Worm (Caenorhabditis elegans) whole organism, late embryonic: Measurements from ENCODE around the gene aakg-2.

Source experiments
- C08G9.2 ChIP-seq: sonication (generic microtip); optimal IDR thresholded peaks from 2 replicates; lab custom pipeline; 2016; ENCODE audit warnings: mild to moderate bottlenecking, missing genetic modification characterization, moderate library complexity, missing compliant biosample characterization
- C38D4.7 ChIP-seq: fragments of 200-800 bp; sonication (Bioruptor generic); optimal IDR thresholded peaks from 2 replicates; lab custom pipeline; 2018; ENCODE audit warnings: mild to moderate bottlenecking, missing genetic modification characterization, moderate library complexity, missing compliant biosample characterization
- F13H6.1 ChIP-seq: sonication (generic microtip); optimal IDR thresholded peaks from 2 replicates; lab custom pipeline; 2016; ENCODE audit warnings: missing genetic modification characterization, missing compliant biosample characterization
- T23F11.4 ChIP-seq: fragments of 200-800 bp; sonication (Bioruptor generic); optimal IDR thresholded peaks from 2 replicates; lab custom pipeline; 2018; ENCODE audit warnings: mild to moderate bottlenecking, missing genetic modification characterization, missing compliant biosample characterization
- ahr-1 ChIP-seq: sonication (generic microtip); optimal IDR thresholded peaks from 2 replicates; lab custom pipeline; 2016; ENCODE audit warnings: missing genetic modification characterization, missing compliant biosample characterization
- ama-1 ChIP-seq: fragments of 150-350 bp; optimal IDR thresholded peaks from 2 replicates; lab custom pipeline; 2014
- ceh-14 ChIP-seq: sonication (generic microtip); optimal IDR thresholded peaks from 2 replicates; lab custom pipeline; 2016; ENCODE audit warnings: missing genotype, missing genetic modification characterization, missing compliant biosample characterization
- ceh-18 ChIP-seq: sonication (generic microtip); optimal IDR thresholded peaks from 2 replicates; lab custom pipeline; 2016; ENCODE audit warnings: missing genetic modification characterization, missing compliant biosample characterization
- ceh-19 ChIP-seq: fragments of 200-800 bp; sonication (Bioruptor generic); optimal IDR thresholded peaks from 2 replicates; lab custom pipeline; 2018; ENCODE audit warnings: mild to moderate bottlenecking, missing genetic modification characterization, missing compliant biosample characterization
- ceh-2 ChIP-seq: sonication (generic microtip); optimal IDR thresholded peaks from 2 replicates; lab custom pipeline; 2016; ENCODE audit warnings: missing genotype, missing genetic modification characterization, missing compliant biosample characterization
- ceh-22 ChIP-seq: sonication (generic microtip); optimal IDR thresholded peaks from 2 replicates; lab custom pipeline; 2017; ENCODE audit warnings: missing biosample characterization, missing genetic modification characterization
- ceh-30 ChIP-seq: fragments of 150-350 bp; optimal IDR thresholded peaks from 2 replicates; lab custom pipeline; 2014; ENCODE audit warnings: missing biosample characterization, missing genetic modification characterization
- ceh-31 ChIP-seq: sonication (generic microtip); optimal IDR thresholded peaks from 2 replicates; lab custom pipeline; 2016; ENCODE audit warnings: missing genetic modification characterization, missing compliant biosample characterization
- ceh-6 ChIP-seq: fragments of 200-800 bp; sonication (Bioruptor generic); optimal IDR thresholded peaks from 2 replicates; lab custom pipeline; 2018; ENCODE audit warnings: mild to moderate bottlenecking, missing genetic modification characterization, missing compliant biosample characterization
- che-1 ChIP-seq: sonication (generic microtip); optimal IDR thresholded peaks from 2 replicates; lab custom pipeline; 2016; ENCODE audit warnings: mild to moderate bottlenecking, missing genetic modification characterization, missing compliant biosample characterization
- dmd-4 ChIP-seq: sonication (generic microtip); optimal IDR thresholded peaks from 2 replicates; lab custom pipeline; 2016; ENCODE audit warnings: borderline replicate concordance, missing genetic modification characterization, missing compliant biosample characterization
- elt-2 ChIP-seq: sonication (generic microtip); optimal IDR thresholded peaks from 2 replicates; lab custom pipeline; 2016; ENCODE audit warnings: missing genetic modification reagents, missing genetic modification characterization, missing compliant biosample characterization
- eyg-1 ChIP-seq: sonication (generic microtip); optimal IDR thresholded peaks from 2 replicates; lab custom pipeline; 2016; ENCODE audit warnings: missing genotype, missing genetic modification characterization, missing compliant biosample characterization
- fkh-10 ChIP-seq: fragments of 150-350 bp; optimal IDR thresholded peaks from 2 replicates; lab custom pipeline; 2014; ENCODE audit warnings: missing biosample characterization, missing genetic modification reagents, missing genetic modification characterization
- gmeb-2 ChIP-seq: sonication (generic microtip); optimal IDR thresholded peaks from 2 replicates; lab custom pipeline; 2016; ENCODE audit warnings: missing genetic modification characterization, inconsistent platforms, missing compliant biosample characterization
- hlh-15 ChIP-seq: sonication (generic microtip); optimal IDR thresholded peaks from 2 replicates; lab custom pipeline; 2016; ENCODE audit warnings: missing genetic modification characterization, missing compliant biosample characterization
- hlh-30 ChIP-seq: sonication (generic microtip); optimal IDR thresholded peaks from 2 replicates; lab custom pipeline; 2017; ENCODE audit warnings: antibody characterized with exemption, missing genetic modification characterization, missing compliant biosample characterization; ENCODE audit not compliant: insufficient read depth
- lim-6 ChIP-seq: sonication (generic microtip); optimal IDR thresholded peaks from 2 replicates; lab custom pipeline; 2016; ENCODE audit warnings: missing genetic modification characterization, missing compliant biosample characterization
- mec-3 ChIP-seq: sonication (generic microtip); optimal IDR thresholded peaks from 2 replicates; lab custom pipeline; 2016; ENCODE audit warnings: borderline replicate concordance, missing genetic modification characterization, missing compliant biosample characterization
- nfya-1 ChIP-seq: sonication (generic microtip); optimal IDR thresholded peaks from 2 replicates; lab custom pipeline; 2017; ENCODE audit warnings: missing genetic modification characterization, mild to moderate bottlenecking, missing compliant biosample characterization, antibody characterized with exemption, moderate library complexity
- nhr-11 ChIP-seq: fragments of 150-350 bp; optimal IDR thresholded peaks from 2 replicates; lab custom pipeline; 2014; ENCODE audit warnings: missing biosample characterization, missing genetic modification characterization
- nhr-232 ChIP-seq: sonication (generic microtip); optimal IDR thresholded peaks from 2 replicates; lab custom pipeline; 2016; ENCODE audit warnings: missing genetic modification characterization, missing compliant biosample characterization
- odd-2 ChIP-seq: sonication (generic microtip); optimal IDR thresholded peaks from 2 replicates; lab custom pipeline; 2017; ENCODE audit warnings: antibody characterized with exemption, mild to moderate bottlenecking, missing genetic modification characterization, missing compliant biosample characterization
- pag-3 ChIP-seq: sonication (generic microtip); optimal IDR thresholded peaks from 2 replicates; lab custom pipeline; 2016; ENCODE audit warnings: missing compliant biosample characterization, missing genetic modification characterization, borderline replicate concordance
- pax-1 ChIP-seq: fragments of 150-350 bp; optimal IDR thresholded peaks from 2 replicates; lab custom pipeline; 2014; ENCODE audit warnings: missing biosample characterization, missing genetic modification characterization
- pha-2 ChIP-seq: sonication (generic microtip); optimal IDR thresholded peaks from 2 replicates; lab custom pipeline; 2017; ENCODE audit warnings: mild to moderate bottlenecking, missing genetic modification characterization, missing compliant biosample characterization
- ref-2 ChIP-seq: sonication (generic microtip); optimal IDR thresholded peaks from 2 replicates; lab custom pipeline; 2016; ENCODE audit warnings: missing genetic modification characterization, missing compliant biosample characterization
- rnt-1 ChIP-seq: sonication (generic microtip); optimal IDR thresholded peaks from 2 replicates; lab custom pipeline; 2016; ENCODE audit warnings: missing genetic modification characterization, missing compliant biosample characterization
- sox-2 ChIP-seq: fragments of 200-800 bp; sonication (Bioruptor generic); IDR thresholded peaks from 2 replicates; pipeline ENCODE4 v1.3.6; 2022; ENCODE audit warnings: missing genetic modification reagents, missing genetic modification characterization, missing compliant biosample characterization
- sox-4 ChIP-seq: sonication (generic microtip); optimal IDR thresholded peaks from 2 replicates; lab custom pipeline; 2017; ENCODE audit warnings: mild to moderate bottlenecking, missing genetic modification characterization, inconsistent platforms, missing compliant biosample characterization
- syd-9 ChIP-seq: sonication (generic microtip); optimal IDR thresholded peaks from 2 replicates; lab custom pipeline; 2016; ENCODE audit warnings: mild to moderate bottlenecking, missing genetic modification characterization, moderate library complexity, missing compliant biosample characterization
- tbx-7 ChIP-seq: sonication (generic microtip); optimal IDR thresholded peaks from 2 replicates; lab custom pipeline; 2016; ENCODE audit warnings: missing genotype, missing genetic modification characterization, missing compliant biosample characterization
- ttx-3 ChIP-seq: sonication (generic microtip); optimal IDR thresholded peaks from 2 replicates; lab custom pipeline; 2016; ENCODE audit warnings: missing genetic modification reagents, missing genetic modification characterization, missing compliant biosample characterization
- unc-3 ChIP-seq, 2 experiments: fragments of 200-800 bp in 1 of 2; sonication (Bioruptor generic) in 1 of 2; sonication (generic microtip) in 1 of 2; conservative IDR thresholded peaks in 1 of 2; optimal IDR thresholded peaks in 1 of 2; 2 replicates each; pipeline versions ENCODE4 v1.3.6 to Lab custom; 2016 to 2022; ENCODE audit warnings: missing compliant biosample characterization in 2 of 2, missing genetic modification characterization in 2 of 2, missing genetic modification reagents in 1 of 2
- unc-55 ChIP-seq: sonication (generic microtip); optimal IDR thresholded peaks from 2 replicates; lab custom pipeline; 2017; ENCODE audit warnings: missing biosample characterization, missing genetic modification reagents, missing genetic modification characterization
- unc-86 ChIP-seq: sonication (generic microtip); optimal IDR thresholded peaks from 2 replicates; lab custom pipeline; 2016; ENCODE audit warnings: missing genetic modification characterization, missing compliant biosample characterization
- zip-5 ChIP-seq: sonication (generic microtip); optimal IDR thresholded peaks from 2 replicates; lab custom pipeline; 2016; ENCODE audit warnings: missing genetic modification characterization, missing compliant biosample characterization

The aakg-2 gene

DNA sequence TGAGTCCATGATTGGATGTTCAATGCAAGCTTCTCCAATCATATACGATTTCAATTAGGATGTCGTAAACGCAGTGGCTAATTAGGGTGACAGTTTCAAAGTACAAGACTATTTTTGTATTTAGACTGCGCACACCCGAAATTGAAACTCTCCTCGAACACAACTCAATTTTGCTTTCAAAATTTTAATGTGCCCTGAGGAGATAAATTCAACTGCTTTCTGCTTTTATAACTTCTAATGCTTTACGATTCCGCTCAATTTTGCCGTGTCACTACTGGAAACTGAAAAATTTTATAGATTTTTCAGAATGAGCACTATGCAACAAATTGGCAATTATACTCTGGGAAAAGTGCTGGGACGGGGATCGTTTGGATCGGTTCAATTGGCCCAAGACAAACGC, 25.7 kb upstream of the aakg-2 start, which contains the start of gene F39F10.2:
Gene F39F10.2 (plus strand): TSS at position 301 of the 400 bp plus-strand sequence.
- TF ChIP-seq C08G9.2 (tag; lab: Kevin White, UChicago): no peak
- TF ChIP-seq C38D4.7 (GFP tag; lab: Kevin White, UChicago): no peak
- TF ChIP-seq sox-4 (tag; lab: Kevin White, UChicago): no peak
- no peak for TF ChIP-seq nfya-1 (tag; lab: Kevin White, UChicago)
- TF ChIP-seq unc-55: no peak
- no peak for TF ChIP-seq nhr-232 (tag; lab: Kevin White, UChicago)
- no peak for TF ChIP-seq ahr-1 (tag; lab: Kevin White, UChicago)
- TF ChIP-seq sox-2 (GFP tag; lab: Robert Waterston, UW): no peak
- no peak for TF ChIP-seq odd-2 (tag; lab: Kevin White, UChicago)
- TF ChIP-seq zip-5: no peak
- no peak for TF ChIP-seq nhr-11
- no peak for TF ChIP-seq rnt-1 (tag; lab: Kevin White, UChicago)
- no peak for TF ChIP-seq F13H6.1 (tag; lab: Kevin White, UChicago)
- TF ChIP-seq ttx-3 (tag; lab: Kevin White, UChicago): no peak
- no peak for TF ChIP-seq unc-3 (GFP tag; conservative IDR thresholded peaks at IDR 0.05; lab: Robert Waterston, UW)
- no peak for TF ChIP-seq unc-3 (tag; optimal IDR thresholded peaks at IDR 0.05; lab: Kevin White, UChicago)
- no peak for TF ChIP-seq dmd-4 (tag; lab: Kevin White, UChicago)
- TF ChIP-seq pha-2 (tag; lab: Kevin White, UChicago): no peak

DNA sequence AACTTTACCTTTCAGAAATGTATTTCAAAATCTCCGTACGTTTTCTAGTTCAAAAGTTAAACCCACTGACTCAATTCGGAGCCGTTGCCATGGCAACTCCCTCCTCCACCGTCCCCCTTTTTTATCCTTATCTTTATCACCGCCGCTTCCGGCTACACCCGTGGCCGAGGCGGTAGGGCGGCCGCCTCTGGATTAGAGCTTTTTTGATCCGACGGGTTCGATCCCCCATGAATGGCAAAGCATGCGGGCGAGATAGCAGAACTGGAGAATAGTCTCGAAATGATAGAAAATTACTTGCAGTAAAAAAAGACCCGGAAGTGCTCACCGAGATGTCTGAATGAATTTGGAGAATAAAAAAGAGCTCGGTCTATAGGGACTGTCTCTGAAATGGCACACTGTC, 24.9 kb upstream of the aakg-2 start:
- TF ChIP-seq F13H6.1 (tag; lab: Kevin White, UChicago) (no peak), hlh-15 (tag; lab: Kevin White, UChicago) (no peak), che-1 (no peak), gmeb-2 (no peak), tbx-7 (tag; lab: Kevin White, UChicago) (no peak), ceh-31 (tag; lab: Kevin White, UChicago) (no peak), unc-3 (GFP tag; conservative IDR thresholded peaks at IDR 0.05; lab: Robert Waterston, UW) (no peak), unc-3 (tag; optimal IDR thresholded peaks at IDR 0.05; lab: Kevin White, UChicago) (no peak), ceh-6 (GFP tag; lab: Kevin White, UChicago) (no peak), eyg-1 (no peak), pax-1 (tag; lab: Kevin White, UChicago) (no peak), fkh-10 (GFP tag; lab: Kevin White, UChicago) (no peak), zip-5 (no peak), C08G9.2 (tag; lab: Kevin White, UChicago) (no peak), pha-2 (tag; lab: Kevin White, UChicago) (no peak), ttx-3 (tag; lab: Kevin White, UChicago) (no peak), elt-2 (tag; lab: Kevin White, UChicago) (no peak), ceh-18 (no peak), mec-3 (tag; lab: Kevin White, UChicago) (no peak), ceh-22 (tag; lab: Kevin White, UChicago) (no peak), ceh-2 (tag; lab: Kevin White, UChicago) (no peak)

DNA sequence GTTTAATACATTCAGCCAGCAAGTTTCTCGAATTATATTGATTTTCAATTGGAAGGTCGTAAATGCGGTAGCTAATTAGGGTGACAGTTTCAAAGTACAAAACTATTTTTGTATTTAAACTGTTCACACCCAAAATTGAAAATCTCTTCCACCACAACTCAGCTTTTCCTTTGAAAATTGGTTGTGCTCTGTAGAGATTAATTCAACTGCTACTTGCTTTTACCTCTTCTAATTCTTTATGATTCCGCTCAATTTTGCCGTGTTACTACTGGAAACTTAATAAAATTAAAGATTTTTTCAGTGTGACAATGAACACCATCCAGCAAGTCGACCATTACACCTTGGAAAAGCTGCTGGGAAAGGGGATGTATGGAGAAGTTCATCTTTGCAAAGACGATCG, 22.9 kb upstream of the aakg-2 start, which contains the start of gene F39F10.3:
Gene F39F10.3 (plus strand): TSS at position 301 of the 400 bp plus-strand sequence.
- TF ChIP-seq fkh-10 (GFP tag; lab: Kevin White, UChicago) (no peak), hlh-15 (tag; lab: Kevin White, UChicago) (no peak), ceh-19 (no peak), unc-86 (tag; lab: Kevin White, UChicago) (no peak), ceh-6 (GFP tag; lab: Kevin White, UChicago) (no peak), pag-3 (tag; lab: Kevin White, UChicago) (no peak), ceh-30 (tag; lab: Kevin White, UChicago) (no peak), ref-2 (tag; lab: Kevin White, UChicago) (no peak), F13H6.1 (tag; lab: Kevin White, UChicago) (no peak), lim-6 (tag; lab: Kevin White, UChicago) (no peak), dmd-4 (tag; lab: Kevin White, UChicago) (no peak), ama-1 (no peak), mec-3 (tag; lab: Kevin White, UChicago) (no peak), ceh-2 (tag; lab: Kevin White, UChicago) (no peak), T23F11.4 (GFP tag; lab: Kevin White, UChicago) (no peak), ceh-18 (no peak), syd-9 (tag; lab: Kevin White, UChicago) (no peak), ceh-14 (tag; lab: Kevin White, UChicago) (no peak), eyg-1 (no peak), hlh-30 (tag; lab: Kevin White, UChicago) (no peak)
